Worm (Caenorhabditis elegans) whole organism, L1 larva: Measurements from ENCODE around the gene arl-3.

Experiments used
- C04F5.9 ChIP-seq: sonication (generic microtip); optimal IDR thresholded peaks from 2 replicates; lab custom pipeline; 2016; ENCODE audit warnings: missing genetic modification characterization, missing compliant biosample characterization
- aha-1 ChIP-seq: fragments of 150-350 bp; optimal IDR thresholded peaks from 2 replicates; lab custom pipeline; 2014; ENCODE audit warnings: missing biosample characterization, missing genetic modification characterization
- aly-2 ChIP-seq: fragments of 150-350 bp; optimal IDR thresholded peaks from 2 replicates; lab custom pipeline; 2014; ENCODE audit warnings: missing biosample characterization, missing genetic modification characterization
- ceh-90 ChIP-seq: sonication (generic microtip); optimal IDR thresholded peaks from 2 replicates; lab custom pipeline; 2016; ENCODE audit warnings: missing genetic modification characterization, missing compliant biosample characterization
- dsc-1 ChIP-seq: sonication (generic microtip); optimal IDR thresholded peaks from 2 replicates; lab custom pipeline; 2016; ENCODE audit warnings: mild to moderate bottlenecking, missing genetic modification characterization, missing compliant biosample characterization
- efl-1 ChIP-seq, 4 experiments: fragments of 150-350 bp; optimal IDR thresholded peaks in 3 of 4; peaks in 1 of 4; 1 replicate in 1 of 4; 2 replicates in 3 of 4; lab custom pipeline; 2014; ENCODE audit warnings: missing biosample characterization in 2 of 4, missing genetic modification characterization in 2 of 4, missing genetic modification reagents in 2 of 4
- egl-13 ChIP-seq: sonication (generic microtip); optimal IDR thresholded peaks from 2 replicates; lab custom pipeline; 2016; ENCODE audit warnings: missing genotype, missing genetic modification reagents, missing genetic modification characterization, missing compliant biosample characterization
- elt-2 ChIP-seq: sonication (generic microtip); optimal IDR thresholded peaks from 2 replicates; lab custom pipeline; 2016; ENCODE audit warnings: missing genetic modification characterization, mild to moderate bottlenecking, inconsistent platforms, missing compliant biosample characterization, missing genetic modification reagents
- elt-3 ChIP-seq, 6 experiments: fragments of 150-350 bp in 1 of 6; sonication (generic microtip); optimal IDR thresholded peaks; 2 replicates each; lab custom pipeline; 2017 to 2018; ENCODE audit warnings: missing biosample characterization in 6 of 6, missing genetic modification characterization in 6 of 6, inconsistent platforms in 1 of 6
- ets-5 ChIP-seq: fragments of 200-800 bp; sonication (Bioruptor generic); IDR thresholded peaks from 2 replicates; pipeline ENCODE4 v1.3.6; 2022; ENCODE audit warnings: missing genetic modification characterization, missing compliant biosample characterization
- fkh-10 ChIP-seq: sonication (generic microtip); optimal IDR thresholded peaks from 2 replicates; lab custom pipeline; 2017; ENCODE audit warnings: missing biosample characterization, missing genetic modification reagents, missing genetic modification characterization
- fos-1 ChIP-seq: fragments of 150-350 bp; optimal IDR thresholded peaks from 2 replicates; lab custom pipeline; 2014; ENCODE audit warnings: missing biosample characterization, missing genetic modification characterization
- grh-1 ChIP-seq: fragments of 200-800 bp; sonication (Bioruptor generic); IDR thresholded peaks from 2 replicates; pipeline ENCODE4 v1.3.6; 2022; ENCODE audit warnings: missing genetic modification reagents, missing genetic modification characterization, missing compliant biosample characterization
- hlh-4 ChIP-seq: sonication (generic microtip); optimal IDR thresholded peaks from 2 replicates; lab custom pipeline; 2016; ENCODE audit warnings: mild to moderate bottlenecking, missing genetic modification characterization, missing compliant biosample characterization
- jun-1 ChIP-seq: fragments of 150-350 bp; optimal IDR thresholded peaks from 2 replicates; lab custom pipeline; 2014; ENCODE audit warnings: missing biosample characterization, missing genetic modification reagents, missing genetic modification characterization
- lin-14 ChIP-seq: fragments of 200-800 bp; sonication (Bioruptor generic); optimal IDR thresholded peaks from 2 replicates; lab custom pipeline; 2018; ENCODE audit warnings: mild to moderate bottlenecking, missing genetic modification characterization, moderate library complexity, missing compliant biosample characterization
- lin-35 ChIP-seq, 2 experiments: fragments of 150-350 bp; optimal IDR thresholded peaks; 2 replicates each; lab custom pipeline; 2014; ENCODE audit warnings: missing biosample characterization in 2 of 2, missing genetic modification characterization in 2 of 2, missing genetic modification reagents in 2 of 2
- lir-3 ChIP-seq: sonication (generic microtip); optimal IDR thresholded peaks from 2 replicates; lab custom pipeline; 2016; ENCODE audit warnings: mild to moderate bottlenecking, missing genetic modification characterization, moderate library complexity, missing compliant biosample characterization; ENCODE audit not compliant: poor library complexity
- lsy-2 ChIP-seq, 2 experiments: fragments of 150-350 bp; optimal IDR thresholded peaks; 2 replicates each; lab custom pipeline; 2014; ENCODE audit warnings: missing biosample characterization in 2 of 2, missing genetic modification characterization in 2 of 2
- mdl-1 ChIP-seq, 2 experiments: fragments of 150-350 bp; optimal IDR thresholded peaks; 2 replicates each; lab custom pipeline; 2014 to 2017; ENCODE audit warnings: missing biosample characterization in 2 of 2, missing genetic modification characterization in 2 of 2, inconsistent platforms in 1 of 2
- mep-1 ChIP-seq: fragments of 150-350 bp; optimal IDR thresholded peaks from 2 replicates; lab custom pipeline; 2014; ENCODE audit warnings: missing biosample characterization, missing genetic modification characterization
- nhr-19 ChIP-seq: fragments of 200-800 bp; sonication (Bioruptor generic); conservative IDR thresholded peaks from 2 replicates; pipeline ENCODE4 v1.3.6; 2022; ENCODE audit warnings: missing genetic modification characterization, missing compliant biosample characterization
- nhr-237 ChIP-seq: fragments of 150-350 bp; optimal IDR thresholded peaks from 2 replicates; lab custom pipeline; 2014; ENCODE audit warnings: missing biosample characterization, missing genetic modification characterization
- nhr-47 ChIP-seq: sonication (generic microtip); optimal IDR thresholded peaks from 2 replicates; lab custom pipeline; 2016; ENCODE audit warnings: mild to moderate bottlenecking, missing genetic modification characterization, moderate library complexity, missing compliant biosample characterization
- nhr-71 ChIP-seq: sonication (generic microtip); optimal IDR thresholded peaks from 2 replicates; lab custom pipeline; 2016; ENCODE audit warnings: mild to moderate bottlenecking, missing genetic modification characterization, moderate library complexity, missing compliant biosample characterization
- nhr-76 ChIP-seq: sonication (generic microtip); optimal IDR thresholded peaks from 2 replicates; lab custom pipeline; 2017; ENCODE audit warnings: missing biosample characterization, missing genetic modification characterization
- nhr-77 ChIP-seq: fragments of 150-350 bp; optimal IDR thresholded peaks from 2 replicates; lab custom pipeline; 2014; ENCODE audit warnings: missing biosample characterization, missing genetic modification characterization
- nhr-84 ChIP-seq: sonication (generic microtip); optimal IDR thresholded peaks from 2 replicates; lab custom pipeline; 2017; ENCODE audit warnings: missing biosample characterization, missing genetic modification characterization
- nhr-85 ChIP-seq: sonication (generic microtip); peaks from one replicate; lab custom pipeline; 2016; ENCODE audit warnings: missing genetic modification characterization, inconsistent platforms, missing compliant biosample characterization
- nhr-90 ChIP-seq: sonication (generic microtip); optimal IDR thresholded peaks from 2 replicates; lab custom pipeline; 2016; ENCODE audit warnings: mild to moderate bottlenecking, missing genetic modification characterization, missing compliant biosample characterization; ENCODE audit not compliant: poor library complexity
- pag-3 ChIP-seq: sonication (generic microtip); optimal IDR thresholded peaks from 2 replicates; lab custom pipeline; 2017; ENCODE audit warnings: missing genetic modification characterization, mild to moderate bottlenecking, missing compliant biosample characterization, antibody characterized with exemption, borderline replicate concordance; ENCODE audit not compliant: insufficient read depth
- pax-3 ChIP-seq: fragments of 200-800 bp; sonication (Bioruptor generic); optimal IDR thresholded peaks from 2 replicates; lab custom pipeline; 2018; ENCODE audit warnings: mild to moderate bottlenecking, missing genetic modification characterization, moderate library complexity, missing compliant biosample characterization
- skn-1 ChIP-seq: fragments of 150-350 bp; optimal IDR thresholded peaks from 2 replicates; lab custom pipeline; 2014; ENCODE audit warnings: missing biosample characterization, missing genetic modification characterization
- snpc-4 ChIP-seq: fragments of 150-350 bp; optimal IDR thresholded peaks from 2 replicates; lab custom pipeline; 2014; ENCODE audit warnings: missing biosample characterization, missing genetic modification characterization
- snu-23 ChIP-seq: sonication (generic microtip); optimal IDR thresholded peaks from 2 replicates; lab custom pipeline; 2016; ENCODE audit warnings: missing genetic modification characterization, missing compliant biosample characterization
- sptf-1 ChIP-seq: fragments of 150-350 bp; optimal IDR thresholded peaks from 2 replicates; lab custom pipeline; 2014; ENCODE audit warnings: missing biosample characterization, missing genetic modification characterization
- sup-37 ChIP-seq: fragments of 200-800 bp; sonication (Bioruptor generic); optimal IDR thresholded peaks from 2 replicates; lab custom pipeline; 2018; ENCODE audit warnings: mild to moderate bottlenecking, missing genetic modification characterization, missing compliant biosample characterization
- swsn-7 ChIP-seq: sonication (generic microtip); optimal IDR thresholded peaks from 2 replicates; lab custom pipeline; 2016; ENCODE audit warnings: missing genetic modification characterization, missing compliant biosample characterization
- tlp-1 ChIP-seq: fragments of 150-350 bp; optimal IDR thresholded peaks from 2 replicates; lab custom pipeline; 2014; ENCODE audit warnings: missing biosample characterization, missing genetic modification characterization
- unc-130 ChIP-seq: fragments of 150-350 bp; optimal IDR thresholded peaks from 2 replicates; lab custom pipeline; 2017; ENCODE audit warnings: missing biosample characterization, missing genetic modification characterization, inconsistent platforms
- unc-86 ChIP-seq: sonication (generic microtip); optimal IDR thresholded peaks from 2 replicates; lab custom pipeline; 2016; ENCODE audit warnings: missing genetic modification characterization, missing compliant biosample characterization
- vab-15 ChIP-seq: sonication (generic microtip); optimal IDR thresholded peaks from 2 replicates; lab custom pipeline; 2017; ENCODE audit warnings: missing genotype, mild to moderate bottlenecking, missing genetic modification characterization, missing compliant biosample characterization
- xbp-1 ChIP-seq: sonication (generic microtip); optimal IDR thresholded peaks from 2 replicates; lab custom pipeline; 2016; ENCODE audit warnings: missing genetic modification characterization, missing compliant biosample characterization
- zag-1 ChIP-seq: fragments of 150-350 bp; optimal IDR thresholded peaks from 2 replicates; lab custom pipeline; 2014; ENCODE audit warnings: missing biosample characterization, missing genetic modification characterization
- zip-4 ChIP-seq: fragments of 200-800 bp; sonication (Bioruptor generic); optimal IDR thresholded peaks from 2 replicates; lab custom pipeline; 2018; ENCODE audit warnings: mild to moderate bottlenecking, missing genetic modification characterization, moderate library complexity, missing compliant biosample characterization
- ztf-4 ChIP-seq: fragments of 150-350 bp; optimal IDR thresholded peaks from 2 replicates; lab custom pipeline; 2014; ENCODE audit warnings: missing biosample characterization, missing genetic modification characterization

Gene arl-3

ce11 chrII:14635179-14635578 is 28.9 kb downstream of the arl-3 start (continued):
- TF ChIP-seq nhr-84 (tag; lab: Kevin White, UChicago) (no peak), lin-35 (GFP tag; optimal IDR thresholded peaks at IDR 0.05; lab: Kevin White, UChicago) (peak; percentile 52 to 69), efl-1 (optimal IDR thresholded peaks at IDR 0.05; lab: Kevin White, UChicago) (peak; percentile 49 to 50), efl-1 (GFP tag; optimal IDR thresholded peaks at IDR 0.05 in 1 of 2; lab: Kevin White, UChicago) (peak; percentile 34 to 94), aly-2 (no peak), sup-37 (GFP tag; lab: Kevin White, UChicago) (no peak), pag-3 (no peak), fos-1 (no peak), nhr-47 (tag; lab: Kevin White, UChicago) (no peak), tlp-1 (tag; lab: Kevin White, UChicago) (no peak), elt-3 (tag; optimal IDR thresholded peaks at IDR 0.05; lab: Kevin White, UChicago) (peak in 1 of 6 experiments; percentile 22), nhr-76 (tag; lab: Kevin White, UChicago) (no peak), ztf-4 (no peak), aha-1 (no peak), mdl-1 (tag; optimal IDR thresholded peaks at IDR 0.05; lab: Kevin White, UChicago) (peak in 1 of 2 experiments; percentile 21), snu-23 (GFP tag; lab: Kevin White, UChicago) (peak; percentile 71), nhr-237 (tag; lab: Kevin White, UChicago) (no peak), ets-5 (0 out of 2 replicates have a peak, but pooled peaks have one; percentile 47), sptf-1 (no peak), pax-3 (tag; lab: Kevin White, UChicago) (peak; percentile 22), ceh-90 (tag; lab: Kevin White, UChicago) (no peak), unc-130 (tag; lab: Kevin White, UChicago) (peak; percentile 71), hlh-4 (tag; lab: Kevin White, UChicago) (no peak), nhr-90 (tag; lab: Kevin White, UChicago) (peak; percentile 39), zag-1 (no peak), mep-1 (tag; lab: Kevin White, UChicago) (peak; percentile 41), skn-1 (tag; lab: Kevin White, UChicago) (peak; percentile 31), zip-4 (GFP tag; lab: Kevin White, UChicago) (no peak), vab-15 (tag; lab: Kevin White, UChicago) (no peak), lsy-2 (tag; optimal IDR thresholded peaks at IDR 0.05; lab: Kevin White, UChicago) (no peak), nhr-85 (tag; lab: Kevin White, UChicago) (no peak), egl-13 (tag; lab: Kevin White, UChicago) (no peak), elt-2 (no peak), unc-86 (tag; lab: Kevin White, UChicago) (no peak), fkh-10 (GFP tag; lab: Kevin White, UChicago) (no peak), grh-1 (no peak), jun-1 (tag; lab: Kevin White, UChicago) (no peak), lir-3 (tag; lab: Kevin White, UChicago) (peak; percentile 21), C04F5.9 (no peak), xbp-1 (tag; lab: Kevin White, UChicago) (peak; percentile 24), nhr-77 (tag; lab: Kevin White, UChicago) (peak; percentile 87)

- peak; percentile 23 for TF ChIP-seq dsc-1 (tag; lab: Kevin White, UChicago)
- peak; percentile 21 for TF ChIP-seq lin-14 (GFP tag; lab: Kevin White, UChicago)
- peak; percentile 21; the same call in 1 of the 2 replicates for TF ChIP-seq grh-1
- TF ChIP-seq efl-1 (optimal IDR thresholded peaks at IDR 0.05; lab: Kevin White, UChicago): peak in 1 of 2 experiments; percentile 12
- peak in 1 of 2 experiments; percentile 21 for TF ChIP-seq efl-1 (GFP tag; optimal IDR thresholded peaks at IDR 0.05 in 1 of 2; lab: Kevin White, UChicago)
- TF ChIP-seq nhr-90 (tag; lab: Kevin White, UChicago): peak; percentile 3
- TF ChIP-seq swsn-7 (tag; lab: Kevin White, UChicago): peak; percentile 14
- TF ChIP-seq nhr-71 (tag; lab: Kevin White, UChicago): peak; percentile 22
- TF ChIP-seq nhr-19: peak; percentile 79
- TF ChIP-seq snpc-4 (tag; lab: Kevin White, UChicago): peak; percentile 89
- TF ChIP-seq nhr-47 (tag; lab: Kevin White, UChicago): peak; percentile 44
- TF ChIP-seq, all 84 proteins: peak for 10; not testable (repeated sequence) for 74
Measured at ce11 chrII:14635895-14636294, 29.6 kb downstream of the arl-3 start.
